Comparison of ENCODE assay signal across 1 fruit fly cellular context in the genomic region with DNA sequence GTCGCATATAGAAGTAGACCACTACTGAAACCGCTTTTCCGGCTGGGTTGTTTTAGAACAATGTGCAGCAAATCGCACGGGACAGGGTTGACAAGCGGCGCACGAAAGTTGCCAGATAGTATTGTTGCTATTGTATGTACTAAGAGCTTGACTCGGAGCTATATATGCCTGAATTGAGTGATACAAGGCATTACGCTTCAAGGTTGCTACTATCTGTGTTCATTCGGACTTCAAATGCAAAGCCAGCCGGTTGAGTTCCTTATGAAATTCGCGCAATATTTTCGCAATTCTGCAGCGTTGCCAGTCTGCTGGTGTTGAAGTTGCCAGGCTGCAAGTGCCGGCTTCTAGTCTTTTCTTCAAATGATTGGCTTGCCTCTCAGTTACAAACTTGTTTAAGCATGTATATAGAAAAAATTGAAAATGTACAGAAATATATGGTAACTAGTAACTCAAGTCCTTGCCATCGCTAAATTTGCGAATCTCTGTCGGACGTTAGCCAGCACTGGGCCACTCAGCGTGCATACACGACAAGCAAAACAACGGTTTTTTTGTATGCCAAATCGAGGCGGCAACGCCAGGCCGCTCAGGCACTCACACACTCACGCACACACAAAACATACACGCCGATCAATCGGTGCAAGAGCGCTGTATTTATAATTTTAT.
TF ChIP-seq lines count a peak whose summit lies in the region.

A gene (minus strand): TSS at position 513 of the 663 bp plus-strand sequence.
A gene (plus strand): TSS at position 549 of the 663 bp plus-strand sequence.

TF ChIP-seq in whole organism, embryonic, 481 proteins besides CTCF, POLR2A, EP300 and RAD21 (continued from another document and continues in another):
- TF ChIP-seq Spps (tag; optimal IDR thresholded peaks at IDR 0.05; lab: Kevin White, UChicago) (no peak), row (GFP tag; IDR thresholded peaks at IDR 0.05; lab: Robert Waterston, UW) (peak; percentile 70), amos (GFP tag; IDR thresholded peaks at IDR 0.05; lab: Robert Waterston, UW; ENCODE audit: partially characterized antibody) (peak; percentile 55; the same call in 1 of the 2 replicates), H15 (GFP tag; IDR thresholded peaks at IDR 0.05; lab: Robert Waterston, UW) (peak; percentile 46; the same call in 1 of the 3 replicates), slp2 (GFP tag; optimal IDR thresholded peaks at IDR 0.05; lab: Kevin White, UChicago) (peak; percentile 53), esg (GFP tag; conservative IDR thresholded peaks at IDR 0.05; lab: Robert Waterston, UW) (peak; percentile 47; the same call in 1 of the 2 replicates), Adf1 (GFP tag; IDR thresholded peaks at IDR 0.05; lab: Robert Waterston, UW) (no peak), ap (GFP tag; IDR thresholded peaks at IDR 0.05; lab: Robert Waterston, UW) (no peak; the same call in 1 of the 2 replicates), ro (GFP tag; IDR thresholded peaks at IDR 0.05; lab: Robert Waterston, UW) (no peak), CG1647 (GFP tag; optimal IDR thresholded peaks at IDR 0.05; lab: Kevin White, UChicago) (peak; percentile 42), CG12942 (GFP tag; optimal IDR thresholded peaks at IDR 0.05; lab: Kevin White, UChicago) (peak; percentile 45), dmrt11E (tag; optimal IDR thresholded peaks at IDR 0.05; lab: Kevin White, UChicago) (peak; percentile 45), en (GFP tag; optimal IDR thresholded peaks at IDR 0.05; lab: Kevin White, UChicago) (no peak), zfh1 (GFP tag; IDR thresholded peaks at IDR 0.05; lab: Robert Waterston, UW) (peak; percentile 66; the same call in 2 of the 3 replicates), Trl (optimal IDR thresholded peaks at IDR 0.05; lab: Kevin White, UChicago) (peak in 1 of 2 experiments; percentile 25), Trl (GFP tag; optimal IDR thresholded peaks at IDR 0.05; lab: Kevin White, UChicago) (peak; percentile 44), CG11093 (GFP tag; IDR thresholded peaks at IDR 0.05; lab: Robert Waterston, UW) (peak; percentile 51; the same call in 2 of the 3 replicates), jigr1 (GFP tag; IDR thresholded peaks at IDR 0.05; lab: Robert Waterston, UW) (no peak), dan (GFP tag; IDR thresholded peaks at IDR 0.05; lab: Robert Waterston, UW) (0 out of 2 replicates have a peak, but pooled peaks have one; percentile 30), CG12104 (GFP tag; optimal IDR thresholded peaks at IDR 0.05; lab: Kevin White, UChicago) (peak; percentile 11), corto (GFP tag; optimal IDR thresholded peaks at IDR 0.05; lab: Kevin White, UChicago) (no peak), CG17361 (GFP tag; IDR thresholded peaks at IDR 0.05; lab: Robert Waterston, UW) (no peak; the same call in 2 of the 3 replicates), btn (GFP tag; optimal IDR thresholded peaks at IDR 0.05; lab: Kevin White, UChicago) (peak; percentile 5), exex (tag; optimal IDR thresholded peaks at IDR 0.05; lab: Kevin White, UChicago) (no peak), CG11247 (GFP tag; IDR thresholded peaks at IDR 0.05; lab: Robert Waterston, UW) (peak; percentile 38; the same call in 1 of the 2 replicates), CG2889 (GFP tag; IDR thresholded peaks at IDR 0.05; lab: Robert Waterston, UW) (0 out of 3 replicates have a peak, but pooled peaks have one; percentile 27), CG8924 (tag; optimal IDR thresholded peaks at IDR 0.05; lab: Kevin White, UChicago) (peak; percentile 21), lilli (GFP tag; optimal IDR thresholded peaks at IDR 0.05; lab: Kevin White, UChicago) (peak; percentile 69), fd96Cb (tag; optimal IDR thresholded peaks at IDR 0.05; lab: Kevin White, UChicago) (peak; percentile 14), Optix (GFP tag; IDR thresholded peaks at IDR 0.05; lab: Robert Waterston, UW) (peak; percentile 57; the same call in 2 of the 3 replicates), CG1024 (GFP tag; IDR thresholded peaks at IDR 0.05; lab: Robert Waterston, UW) (peak; percentile 31; the same call in 1 of the 2 replicates), CG14014 (GFP tag; IDR thresholded peaks at IDR 0.05; lab: Robert Waterston, UW) (0 out of 2 replicates have a peak, but pooled peaks have one; percentile 29), Gug (GFP tag; IDR thresholded peaks at IDR 0.05; lab: Robert Waterston, UW) (peak; percentile 69; the same call in 3 of the 4 replicates), Taf1 (GFP tag; IDR thresholded peaks at IDR 0.05; lab: Robert Waterston, UW) (no peak), Lhr (GFP tag; optimal IDR thresholded peaks at IDR 0.05; lab: Kevin White, UChicago) (peak; percentile 66), Hmx (GFP tag; optimal IDR thresholded peaks at IDR 0.05; lab: Kevin White, UChicago) (no peak), CG12659 (GFP tag; optimal IDR thresholded peaks at IDR 0.05; lab: Kevin White, UChicago) (peak; percentile 69), CG1602 (GFP tag; optimal IDR thresholded peaks at IDR 0.05; lab: Kevin White, UChicago) (peak; percentile 50), pfk (GFP tag; optimal IDR thresholded peaks at IDR 0.05; lab: Kevin White, UChicago) (no peak), Hey (tag; optimal IDR thresholded peaks at IDR 0.05; lab: Kevin White, UChicago) (no peak), CG7357 (GFP tag; IDR thresholded peaks at IDR 0.05; lab: Robert Waterston, UW) (peak; percentile 42; the same call in 1 of the 3 replicates), Chrac-16 (GFP tag; optimal IDR thresholded peaks at IDR 0.05; lab: Kevin White, UChicago) (peak; percentile 71), Hsf (GFP tag; optimal IDR thresholded peaks at IDR 0.05; lab: Kevin White, UChicago) (peak; percentile 69), CG8765 (GFP tag; IDR thresholded peaks at IDR 0.05; lab: Robert Waterston, UW) (peak; percentile 31; the same call in 1 of the 2 replicates), mirr (GFP tag; optimal IDR thresholded peaks at IDR 0.05; lab: Kevin White, UChicago) (no peak), Awh (GFP tag; IDR thresholded peaks at IDR 0.05; lab: Robert Waterston, UW) (0 out of 2 replicates have a peak, but pooled peaks have one; percentile 29), bsh (GFP tag; optimal IDR thresholded peaks at IDR 0.05; lab: Kevin White, UChicago) (peak in 1 of 2 experiments; percentile 31), tna (GFP tag; IDR thresholded peaks at IDR 0.05; lab: Robert Waterston, UW; ENCODE audit: partially characterized antibody) (no peak), CG11696 (GFP tag; IDR thresholded peaks at IDR 0.05; lab: Robert Waterston, UW) (no peak), CG7372 (GFP tag; IDR thresholded peaks at IDR 0.05; lab: Robert Waterston, UW) (peak; percentile 32; the same call in 1 of the 2 replicates), HmgD (GFP tag; optimal IDR thresholded peaks at IDR 0.05; lab: Kevin White, UChicago) (peak; percentile 40), Kr (GFP tag; optimal IDR thresholded peaks at IDR 0.05; lab: Kevin White, UChicago) (no peak), trem (tag; optimal IDR thresholded peaks at IDR 0.05; lab: Kevin White, UChicago) (peak; percentile 51), phol (tag; optimal IDR thresholded peaks at IDR 0.05; lab: Kevin White, UChicago) (peak; percentile 59), danr (GFP tag; IDR thresholded peaks at IDR 0.05; lab: Robert Waterston, UW) (no peak), CG8359 (GFP tag; optimal IDR thresholded peaks at IDR 0.05; lab: Kevin White, UChicago; ENCODE audit: borderline replicate concordance) (no peak), Usf (GFP tag; optimal IDR thresholded peaks at IDR 0.05; lab: Kevin White, UChicago) (no peak), schlank (tag; optimal IDR thresholded peaks at IDR 0.05; lab: Kevin White, UChicago) (no peak), cg (GFP tag; optimal IDR thresholded peaks at IDR 0.05; lab: Kevin White, UChicago) (peak; percentile 69), Eip74EF (GFP tag; optimal IDR thresholded peaks at IDR 0.05; lab: Kevin White, UChicago) (no peak), CG4820 (GFP tag; optimal IDR thresholded peaks at IDR 0.05; lab: Kevin White, UChicago) (peak; percentile 16), peb (GFP tag; IDR thresholded peaks at IDR 0.05; lab: Robert Waterston, UW) (no peak), CG33557 (GFP tag; optimal IDR thresholded peaks at IDR 0.05; lab: Kevin White, UChicago) (peak; percentile 7), fd102C (GFP tag; optimal IDR thresholded peaks at IDR 0.05; lab: Kevin White, UChicago) (no peak), ind (GFP tag; optimal IDR thresholded peaks at IDR 0.05; lab: Kevin White, UChicago) (peak; percentile 59), Med (GFP tag; lab: Kevin White, UChicago) (peak; percentile 91), Sin3A (optimal IDR thresholded peaks at IDR 0.05; lab: Kevin White, UChicago) (peak; percentile 95), Dad (GFP tag; optimal IDR thresholded peaks at IDR 0.05; lab: Kevin White, UChicago) (peak; percentile 65), sna (GFP tag; IDR thresholded peaks at IDR 0.05; lab: Robert Waterston, UW; ENCODE audit: partially characterized antibody) (0 out of 2 replicates have a peak, but pooled peaks have one; percentile 28), shn (GFP tag; optimal IDR thresholded peaks at IDR 0.05; lab: Kevin White, UChicago) (peak; percentile 65), Scr (GFP tag; IDR thresholded peaks at IDR 0.05; lab: Robert Waterston, UW; ENCODE audit: partially characterized antibody) (peak; percentile 50), so (GFP tag; IDR thresholded peaks at IDR 0.05; lab: Robert Waterston, UW) (no peak), Rfx (GFP tag; IDR thresholded peaks at IDR 0.05; lab: Robert Waterston, UW) (peak; percentile 66; the same call in 1 of the 2 replicates), tgo (GFP tag; IDR thresholded peaks at IDR 0.05; lab: Robert Waterston, UW) (peak; percentile 44; the same call in 1 of the 3 replicates), insv (GFP tag; optimal IDR thresholded peaks at IDR 0.05; lab: Kevin White, UChicago) (peak in 1 of 2 experiments; percentile 28), Sry-δ (GFP tag; optimal IDR thresholded peaks at IDR 0.05; lab: Kevin White, UChicago) (peak; percentile 79), chn (GFP tag; optimal IDR thresholded peaks at IDR 0.05; lab: Kevin White, UChicago) (peak; percentile 59), CG18011 (GFP tag; optimal IDR thresholded peaks at IDR 0.05; lab: Kevin White, UChicago) (no peak), fd3F (GFP tag; optimal IDR thresholded peaks at IDR 0.05; lab: Kevin White, UChicago) (peak; percentile 3), Sox102F (GFP tag; optimal IDR thresholded peaks at IDR 0.05; lab: Kevin White, UChicago) (no peak), CG30431 (GFP tag; optimal IDR thresholded peaks at IDR 0.05; lab: Kevin White, UChicago) (peak; percentile 15), grau (tag; optimal IDR thresholded peaks at IDR 0.05; lab: Kevin White, UChicago) (peak; percentile 40), GATAe (GFP tag; conservative IDR thresholded peaks at IDR 0.05; lab: Robert Waterston, UW) (no peak), bab2 (GFP tag; optimal IDR thresholded peaks at IDR 0.05; lab: Kevin White, UChicago) (peak; percentile 68), NfI (GFP tag; optimal IDR thresholded peaks at IDR 0.05; lab: Kevin White, UChicago) (peak; percentile 27), p53 (GFP tag; optimal IDR thresholded peaks at IDR 0.05; lab: Kevin White, UChicago) (peak; percentile 35), jumu (GFP tag; optimal IDR thresholded peaks at IDR 0.05; lab: Kevin White, UChicago) (peak; percentile 78), CG1233 (GFP tag; optimal IDR thresholded peaks at IDR 0.05; lab: Kevin White, UChicago) (peak; percentile 23), Side (GFP tag; optimal IDR thresholded peaks at IDR 0.05; lab: Kevin White, UChicago) (peak; percentile 43), CG1792 (GFP tag; optimal IDR thresholded peaks at IDR 0.05; lab: Kevin White, UChicago) (peak; percentile 55), pnt (GFP tag; optimal IDR thresholded peaks at IDR 0.05; lab: Kevin White, UChicago) (peak; percentile 62), wek (GFP tag; optimal IDR thresholded peaks at IDR 0.05; lab: Kevin White, UChicago) (no peak), CG12769 (tag; optimal IDR thresholded peaks at IDR 0.05; lab: Kevin White, UChicago) (no peak), CG14710 (tag; optimal IDR thresholded peaks at IDR 0.05; lab: Kevin White, UChicago) (peak; percentile 71), NK7.1 (GFP tag; optimal IDR thresholded peaks at IDR 0.05; lab: Kevin White, UChicago) (peak; percentile 36), ken (GFP tag; IDR thresholded peaks at IDR 0.05; lab: Robert Waterston, UW) (peak; percentile 72; the same call in 2 of the 3 replicates), CG13424 (tag; optimal IDR thresholded peaks at IDR 0.05; lab: Kevin White, UChicago) (peak; percentile 36), lbe (GFP tag; optimal IDR thresholded peaks at IDR 0.05; lab: Kevin White, UChicago) (no peak), CG6791 (GFP tag; IDR thresholded peaks at IDR 0.05; lab: Robert Waterston, UW; ENCODE audit: partially characterized antibody) (peak; percentile 6; the same call in 1 of the 3 replicates), CG32532 (GFP tag; IDR thresholded peaks at IDR 0.05; lab: Robert Waterston, UW) (peak; percentile 40; the same call in 1 of the 2 replicates), CG2129 (GFP tag; IDR thresholded peaks at IDR 0.05; lab: Robert Waterston, UW; ENCODE audit: partially characterized antibody) (no peak), br (optimal IDR thresholded peaks at IDR 0.05; lab: Kevin White, UChicago) (no peak), Ets97D (GFP tag; optimal IDR thresholded peaks at IDR 0.05; lab: Kevin White, UChicago) (peak; percentile 62), inv (GFP tag; IDR thresholded peaks at IDR 0.05; lab: Robert Waterston, UW; ENCODE audit: partially characterized antibody) (peak; percentile 45; the same call in 1 of the 2 replicates), CG15479 (GFP tag; optimal IDR thresholded peaks at IDR 0.05; lab: Kevin White, UChicago) (peak; percentile 76), CG7271 (tag; optimal IDR thresholded peaks at IDR 0.05; lab: Kevin White, UChicago) (no peak), gfzf (GFP tag; optimal IDR thresholded peaks at IDR 0.05; lab: Kevin White, UChicago) (peak; percentile 28), seq (GFP tag; IDR thresholded peaks at IDR 0.05; lab: Robert Waterston, UW) (no peak), NFAT (GFP tag; IDR thresholded peaks at IDR 0.05; lab: Robert Waterston, UW) (0 out of 2 replicates have a peak, but pooled peaks have one; percentile 15), YL-1 (GFP tag; optimal IDR thresholded peaks at IDR 0.05; lab: Kevin White, UChicago) (peak; percentile 64), zen (tag; optimal IDR thresholded peaks at IDR 0.05; lab: Kevin White, UChicago) (no peak), bowl (GFP tag; IDR thresholded peaks at IDR 0.05; lab: Robert Waterston, UW) (no peak), Jarid2 (GFP tag; optimal IDR thresholded peaks at IDR 0.05; lab: Kevin White, UChicago) (no peak), vnd (GFP tag; IDR thresholded peaks at IDR 0.05; lab: Robert Waterston, UW; ENCODE audit: partially characterized antibody) (0 out of 3 replicates have a peak, but pooled peaks have one; percentile 46), salm (tag; optimal IDR thresholded peaks at IDR 0.05; lab: Kevin White, UChicago) (no peak), Lpt (GFP tag; optimal IDR thresholded peaks at IDR 0.05; lab: Kevin White, UChicago) (no peak), Mes4 (GFP tag; optimal IDR thresholded peaks at IDR 0.05; lab: Kevin White, UChicago) (peak; percentile 61)
